Fruit fly (Drosophila melanogaster) whole organism, embryonic: ENCODE data around the gene CG5793.

Experiments
- BEAF-32 ChIP-seq: fragments of 200-800 bp; sonication (Bioruptor generic); optimal IDR thresholded peaks from 3 replicates; lab custom pipeline; 2017; ENCODE audit warnings: missing biosample characterization, missing genetic modification characterization, mild to moderate bottlenecking, moderate library complexity, missing genetic modification reagents
- Blimp-1 ChIP-seq: fragments of 200-800 bp; sonication (Bioruptor generic); optimal IDR thresholded peaks from 3 replicates; lab custom pipeline; 2018; ENCODE audit warnings: missing biosample characterization, missing genetic modification characterization, mild to moderate bottlenecking, moderate library complexity, missing genetic modification reagents
- CG10147 ChIP-seq: fragments of 200-800 bp; sonication (Bioruptor generic); optimal IDR thresholded peaks from 2 replicates; lab custom pipeline; 2019; ENCODE audit warnings: missing biosample characterization, mild to moderate bottlenecking, missing genetic modification characterization, moderate library complexity
- CG10366 ChIP-seq: fragments of 200-800 bp; sonication (Bioruptor generic); IDR thresholded peaks from 2 replicates; pipeline ENCODE4 v1.3.6; 2022; ENCODE audit warnings: missing biosample characterization, missing genetic modification characterization
- CG10959 ChIP-seq: fragments of 200-800 bp; sonication (Bioruptor generic); IDR thresholded peaks from 2 replicates; pipeline ENCODE4 v1.3.6; 2022; ENCODE audit warnings: missing biosample characterization, missing genetic modification characterization
- CG12104 ChIP-seq: fragments of 200-800 bp; sonication (Bioruptor generic); optimal IDR thresholded peaks from 3 replicates; lab custom pipeline; 2016; ENCODE audit warnings: missing biosample characterization, missing genetic modification characterization
- CG12219 ChIP-seq: fragments of 200-800 bp; sonication (Bioruptor generic); optimal IDR thresholded peaks from 3 replicates; lab custom pipeline; 2018; ENCODE audit warnings: missing biosample characterization, mild to moderate bottlenecking, missing genetic modification characterization
- CG1233 ChIP-seq: fragments of 200-800 bp; sonication (Bioruptor generic); optimal IDR thresholded peaks from 4 replicates; lab custom pipeline; 2018; ENCODE audit warnings: missing biosample characterization, mild to moderate bottlenecking, missing genetic modification characterization
- CG12391 ChIP-seq: fragments of 200-800 bp; sonication (Bioruptor generic); optimal IDR thresholded peaks from 3 replicates; lab custom pipeline; 2018; ENCODE audit warnings: missing biosample characterization, mild to moderate bottlenecking, missing genetic modification characterization, moderate library complexity
- CG12769 ChIP-seq: fragments of 200-800 bp; sonication (Bioruptor generic); optimal IDR thresholded peaks from 2 replicates; lab custom pipeline; 2019; ENCODE audit warnings: missing biosample characterization, mild to moderate bottlenecking, missing genetic modification characterization, moderate library complexity
- CG14441 ChIP-seq: fragments of 200-800 bp; sonication (Bioruptor generic); IDR thresholded peaks from 2 replicates; pipeline ENCODE4 v1.3.6; 2022; ENCODE audit warnings: missing biosample characterization, missing genetic modification characterization
- CG14710 ChIP-seq: fragments of 200-800 bp; sonication (Bioruptor generic); optimal IDR thresholded peaks from 3 replicates; lab custom pipeline; 2019; ENCODE audit warnings: missing biosample characterization, mild to moderate bottlenecking, missing genetic modification characterization, moderate library complexity
- CG17568 ChIP-seq: fragments of 200-800 bp; sonication (Bioruptor generic); optimal IDR thresholded peaks from 2 replicates; lab custom pipeline; 2018; ENCODE audit warnings: missing biosample characterization, mild to moderate bottlenecking, missing genetic modification characterization, moderate library complexity
- CG30431 ChIP-seq: fragments of 200-800 bp; sonication (Bioruptor generic); optimal IDR thresholded peaks from 2 replicates; lab custom pipeline; 2017; ENCODE audit warnings: missing biosample characterization, missing genetic modification characterization
- CG31388 ChIP-seq: fragments of 200-800 bp; sonication (Bioruptor generic); optimal IDR thresholded peaks from 2 replicates; lab custom pipeline; 2016; ENCODE audit warnings: missing biosample characterization, missing genetic modification characterization
- CG3163 ChIP-seq: fragments of 200-800 bp; sonication (Bioruptor generic); optimal IDR thresholded peaks from 3 replicates; lab custom pipeline; 2016; ENCODE audit warnings: missing biosample characterization, missing genetic modification characterization
- CG34422 ChIP-seq: fragments of 200-800 bp; sonication (Bioruptor generic); IDR thresholded peaks from 3 replicates; pipeline ENCODE4 v1.3.6; 2022; ENCODE audit warnings: missing biosample characterization, missing genetic modification characterization
- CG4424 ChIP-seq: fragments of 200-800 bp; sonication (Bioruptor generic); optimal IDR thresholded peaks from 3 replicates; lab custom pipeline; 2016; ENCODE audit warnings: missing biosample characterization, missing genetic modification characterization
- CG6791 ChIP-seq: fragments of 200-800 bp; sonication (Bioruptor generic); IDR thresholded peaks from 3 replicates; pipeline ENCODE4 v1.3.6; 2022; ENCODE audit warnings: missing biosample characterization, missing genetic modification characterization; ENCODE audit not compliant: partially characterized antibody
- CG8089 ChIP-seq: fragments of 200-800 bp; sonication (Bioruptor generic); optimal IDR thresholded peaks from 3 replicates; lab custom pipeline; 2016; ENCODE audit warnings: missing biosample characterization, missing genetic modification characterization
- CG9609 ChIP-seq: fragments of 200-800 bp; sonication (Bioruptor generic); optimal IDR thresholded peaks from 3 replicates; lab custom pipeline; 2016; ENCODE audit warnings: missing biosample characterization, missing genetic modification characterization
- Camta ChIP-seq: fragments of 200-800 bp; sonication (Bioruptor generic); optimal IDR thresholded peaks from 2 replicates; lab custom pipeline; 2016; ENCODE audit warnings: missing biosample characterization, missing genetic modification characterization
- Ets65A ChIP-seq: fragments of 200-800 bp; sonication (Bioruptor generic); peaks from one replicate; lab custom pipeline; 2016; ENCODE audit warnings: missing biosample characterization, missing genetic modification characterization
- Fer3 ChIP-seq: fragments of 200-800 bp; sonication (Bioruptor generic); optimal IDR thresholded peaks from 2 replicates; lab custom pipeline; 2018; ENCODE audit warnings: missing biosample characterization, mild to moderate bottlenecking, missing genetic modification characterization, moderate library complexity
- HmgZ ChIP-seq: fragments of 200-800 bp; sonication (Bioruptor generic); optimal IDR thresholded peaks from 2 replicates; lab custom pipeline; 2018; ENCODE audit warnings: missing biosample characterization, mild to moderate bottlenecking, missing genetic modification characterization
- Lpt ChIP-seq: fragments of >200 bp; optimal IDR thresholded peaks from 2 replicates; lab custom pipeline; 2018; ENCODE audit warnings: missing biosample characterization, missing genetic modification characterization
- MBD-R2 ChIP-seq: fragments of 200-800 bp; sonication (Bioruptor generic); IDR thresholded peaks from 2 replicates; pipeline ENCODE4 v1.3.6; 2022; ENCODE audit warnings: missing biosample characterization, missing genetic modification characterization
- NC2α ChIP-seq: fragments of 200-800 bp; sonication (Bioruptor generic); optimal IDR thresholded peaks from 2 replicates; lab custom pipeline; 2016; ENCODE audit warnings: missing biosample characterization, missing genetic modification characterization
- ac ChIP-seq: fragments of 200-800 bp; sonication (Bioruptor generic); optimal IDR thresholded peaks from 3 replicates; lab custom pipeline; 2017; ENCODE audit warnings: missing biosample characterization, mild to moderate bottlenecking, missing genetic modification characterization
- ara ChIP-seq: fragments of 200-800 bp; sonication (Bioruptor generic); IDR thresholded peaks from 2 replicates; pipeline ENCODE4 v1.3.6; 2022; ENCODE audit warnings: missing biosample characterization, missing genetic modification characterization
- ash1 ChIP-seq: fragments of 200-800 bp; sonication (Bioruptor generic); optimal IDR thresholded peaks from 2 replicates; lab custom pipeline; 2018; ENCODE audit warnings: missing biosample characterization, mild to moderate bottlenecking, missing genetic modification characterization
- bigmax ChIP-seq: fragments of 200-800 bp; sonication (Bioruptor generic); optimal IDR thresholded peaks from 2 replicates; lab custom pipeline; 2018; ENCODE audit warnings: missing biosample characterization, mild to moderate bottlenecking, missing genetic modification characterization
- cato ChIP-seq: fragments of 200-800 bp; sonication (Bioruptor generic); optimal IDR thresholded peaks from 2 replicates; lab custom pipeline; 2016; ENCODE audit warnings: missing biosample characterization, missing genetic modification characterization, borderline replicate concordance
- chif ChIP-seq, 2 experiments: fragments of 200-800 bp; sonication (Bioruptor generic); optimal IDR thresholded peaks; 3 replicates each; lab custom pipeline; 2016; ENCODE audit warnings: missing biosample characterization in 2 of 2, missing genetic modification characterization in 2 of 2
- ci ChIP-seq: fragments of 200-800 bp; sonication (Bioruptor generic); IDR thresholded peaks from 3 replicates; pipeline ENCODE4 v1.3.6; 2022; ENCODE audit warnings: missing biosample characterization, missing genetic modification characterization
- eve ChIP-seq, 2 experiments: fragments of >200 bp; optimal IDR thresholded peaks; 2 replicates each; lab custom pipeline; 2017; ENCODE audit warnings: missing biosample characterization in 2 of 2, missing genetic modification characterization in 2 of 2
- ewg ChIP-seq: fragments of 200-800 bp; sonication (Bioruptor generic); optimal IDR thresholded peaks from 3 replicates; lab custom pipeline; 2017; ENCODE audit warnings: mild to moderate bottlenecking, missing biosample characterization, missing genetic modification reagents, missing genetic modification characterization
- ind ChIP-seq: fragments of 200-800 bp; sonication (Bioruptor generic); optimal IDR thresholded peaks from 3 replicates; lab custom pipeline; 2016; ENCODE audit warnings: missing biosample characterization, missing genetic modification characterization
- kni ChIP-seq: fragments of 200-800 bp; sonication (Bioruptor generic); optimal IDR thresholded peaks from 3 replicates; lab custom pipeline; 2017; ENCODE audit warnings: mild to moderate bottlenecking, missing biosample characterization, missing genetic modification reagents, missing genetic modification characterization
- maf-S ChIP-seq: fragments of 200-800 bp; sonication (Bioruptor generic); optimal IDR thresholded peaks from 2 replicates; lab custom pipeline; 2016; ENCODE audit warnings: missing biosample characterization, missing genetic modification characterization
- mirr ChIP-seq: fragments of 200-800 bp; sonication (Bioruptor generic); optimal IDR thresholded peaks from 3 replicates; lab custom pipeline; 2018; ENCODE audit warnings: missing biosample characterization, mild to moderate bottlenecking, missing genetic modification characterization
- pan ChIP-seq, 4 experiments: fragments of >200 bp in 3 of 4; fragments of 200-800 bp in 1 of 4; sonication (Bioruptor generic) in 1 of 4; optimal IDR thresholded peaks in 3 of 4; IDR thresholded peaks in 1 of 4; 2 replicates each; pipeline versions ENCODE4 v1.3.6 to Lab custom; 2017 to 2022; ENCODE audit warnings: missing biosample characterization in 2 of 4, missing genetic modification characterization in 2 of 4, mixed read lengths in 1 of 4
- pnt ChIP-seq: fragments of 200-800 bp; sonication (Bioruptor generic); optimal IDR thresholded peaks from 3 replicates; lab custom pipeline; 2016; ENCODE audit warnings: missing biosample characterization, missing genetic modification characterization
- psq ChIP-seq: fragments of 200-800 bp; sonication (Bioruptor generic); optimal IDR thresholded peaks from 2 replicates; lab custom pipeline; 2017; ENCODE audit warnings: missing biosample characterization, missing genetic modification characterization
- scrt ChIP-seq: fragments of 200-800 bp; sonication (Bioruptor generic); optimal IDR thresholded peaks from 2 replicates; lab custom pipeline; 2018; ENCODE audit warnings: missing biosample characterization, mild to moderate bottlenecking, missing genetic modification characterization, moderate library complexity
- sd ChIP-seq: fragments of 200-800 bp; sonication (Bioruptor generic); optimal IDR thresholded peaks from 3 replicates; lab custom pipeline; 2018; ENCODE audit warnings: missing biosample characterization, mild to moderate bottlenecking, missing genetic modification characterization, moderate library complexity
- slou ChIP-seq: fragments of 200-800 bp; sonication (Bioruptor generic); optimal IDR thresholded peaks from 3 replicates; lab custom pipeline; 2016; ENCODE audit warnings: missing biosample characterization, missing genetic modification characterization
- tio ChIP-seq: fragments of 200-800 bp; sonication (Bioruptor generic); optimal IDR thresholded peaks from 2 replicates; lab custom pipeline; 2017; ENCODE audit warnings: missing biosample characterization, missing genetic modification characterization, inconsistent platforms
- twi ChIP-seq: fragments of 200-800 bp; optimal IDR thresholded peaks from 2 replicates; lab custom pipeline; 2019; ENCODE audit warnings: missing biosample characterization, mild to moderate bottlenecking, missing genetic modification characterization, moderate library complexity
- unpg ChIP-seq: fragments of 200-800 bp; sonication (Bioruptor generic); optimal IDR thresholded peaks from 3 replicates; lab custom pipeline; 2018; ENCODE audit warnings: missing biosample characterization, mild to moderate bottlenecking, missing genetic modification characterization, moderate library complexity
- zfh1 ChIP-seq: fragments of 200-800 bp; sonication (Bioruptor generic); IDR thresholded peaks from 3 replicates; pipeline ENCODE4 v1.3.6; 2022; ENCODE audit warnings: missing biosample characterization, missing genetic modification characterization

The CG5793 gene

dm6 chr3R:21163318-21163828 is 36.0 kb downstream of the CG5793 start, which contains the start of gene CG5810 (continued):
- TF ChIP-seq maf-S (GFP tag; lab: Kevin White, UChicago) (no peak), psq (GFP tag; lab: Kevin White, UChicago) (no peak), CG31388 (GFP tag; lab: Kevin White, UChicago) (no peak), ara (GFP tag; lab: Robert Waterston, UW) (no peak), CG12391 (tag; lab: Kevin White, UChicago) (no peak), CG8089 (GFP tag; lab: Kevin White, UChicago) (no peak), ash1 (no peak), twi (tag; lab: Kevin White, UChicago) (no peak), BEAF-32 (GFP tag; lab: Kevin White, UChicago) (no peak), CG10366 (GFP tag; lab: Robert Waterston, UW) (no peak), eve (GFP tag; optimal IDR thresholded peaks at IDR 0.05; lab: Kevin White, UChicago) (no peak), ind (GFP tag; lab: Kevin White, UChicago) (no peak), Blimp-1 (GFP tag; lab: Kevin White, UChicago) (no peak), NC2α (GFP tag; lab: Kevin White, UChicago) (no peak), cato (GFP tag; lab: Kevin White, UChicago) (no peak), CG4424 (no peak), CG1233 (GFP tag; lab: Kevin White, UChicago) (no peak), sd (tag; lab: Kevin White, UChicago) (peak; percentile 95), CG12104 (no peak), kni (GFP tag; lab: Kevin White, UChicago) (no peak), slou (GFP tag; lab: Kevin White, UChicago) (no peak), Fer3 (no peak), scrt (GFP tag; lab: Kevin White, UChicago) (no peak), CG10959 (no peak), CG6791 (GFP tag; lab: Robert Waterston, UW) (no peak), tio (GFP tag; lab: Kevin White, UChicago) (no peak), MBD-R2 (GFP tag; lab: Robert Waterston, UW) (no peak), unpg (peak; percentile 10), ci (GFP tag; lab: Robert Waterston, UW) (no peak), zfh1 (GFP tag; lab: Robert Waterston, UW) (no peak), pan (optimal IDR thresholded peaks at IDR 0.05; lab: Kevin White, UChicago) (no peak), pan (GFP tag; optimal IDR thresholded peaks at IDR 0.05 in 1 of 2, IDR thresholded peaks at IDR 0.05 in 1 of 2) (no peak), ac (no peak), ewg (no peak), CG17568 (GFP tag; lab: Kevin White, UChicago) (peak; percentile 86), CG3163 (no peak), Lpt (GFP tag; lab: Kevin White, UChicago) (no peak), CG34422 (GFP tag; lab: Robert Waterston, UW) (no peak), Ets65A (GFP tag; lab: Kevin White, UChicago) (no peak), chif (GFP tag; optimal IDR thresholded peaks at IDR 0.05; lab: Kevin White, UChicago) (no peak), CG10147 (GFP tag; lab: Kevin White, UChicago) (no peak), CG14710 (tag; lab: Kevin White, UChicago) (no peak), CG12219 (GFP tag; lab: Kevin White, UChicago) (peak; percentile 51), CG14441 (GFP tag; lab: Robert Waterston, UW) (no peak), CG12769 (tag; lab: Kevin White, UChicago) (peak; percentile 81), Camta (GFP tag; lab: Kevin White, UChicago) (no peak), CG9609 (no peak), bigmax (GFP tag; lab: Kevin White, UChicago) (no peak), HmgZ (tag; lab: Kevin White, UChicago) (peak; percentile 90), pnt (GFP tag; lab: Kevin White, UChicago) (no peak), mirr (GFP tag; lab: Kevin White, UChicago) (peak; percentile 81), CG30431 (GFP tag; lab: Kevin White, UChicago) (no peak)
